Worm (Caenorhabditis elegans) whole organism, L4/young adult: ENCODE data around the gene Y46G5A.39.

Source experiments
- W03F9.2 ChIP-seq: fragments of 150-350 bp; optimal IDR thresholded peaks from 2 replicates; lab custom pipeline; 2014; ENCODE audit warnings: missing biosample characterization, missing genetic modification characterization
- dao-5 ChIP-seq: sonication (generic microtip); optimal IDR thresholded peaks from 2 replicates; lab custom pipeline; 2016; ENCODE audit warnings: missing genotype, missing genetic modification characterization, moderate library complexity, missing compliant biosample characterization
- him-1 ChIP-seq: sonication (generic microtip); optimal IDR thresholded peaks from 2 replicates; lab custom pipeline; 2016; ENCODE audit warnings: missing genotype, missing genetic modification reagents, missing genetic modification characterization, missing compliant biosample characterization

DNA sequence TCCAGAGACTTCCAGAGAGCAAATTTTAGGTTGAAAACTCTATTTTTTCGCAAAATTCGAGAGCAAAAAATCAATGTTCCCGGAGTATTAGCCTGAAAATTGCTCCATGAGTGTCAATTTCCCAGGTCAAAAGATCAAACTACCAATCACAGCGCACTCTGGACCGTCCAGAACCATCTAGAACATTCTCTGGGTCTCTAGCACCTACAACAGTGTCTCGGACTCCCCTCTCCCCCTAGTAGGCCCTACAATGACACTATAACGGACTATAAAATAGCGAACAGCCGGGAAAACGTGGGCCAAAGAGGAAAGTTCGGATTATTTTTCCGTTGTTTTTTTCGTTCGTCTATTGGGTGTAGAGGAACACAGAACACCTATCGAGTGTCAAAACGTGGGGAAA, 45.7 kb upstream of the Y46G5A.39 start:
- no peak for TF ChIP-seq him-1
- TF ChIP-seq dao-5 (tag; lab: Kevin White, UChicago) = no peak
- TF ChIP-seq W03F9.2 (tag; lab: Kevin White, UChicago) = no peak
